Comparison of ENCODE assay signal across 1 fruit fly cellular context in genomic region chr2L:22139354-22139753, dm6.
TF ChIP-seq lines count a peak whose summit lies in the region.

No protein-coding gene starts in this region.

TF ChIP-seq in whole organism, embryonic, 481 proteins besides CTCF, POLR2A, EP300 and RAD21 (continued from another document):
- TF ChIP-seq Blimp-1 (GFP tag; optimal IDR thresholded peaks at IDR 0.05; lab: Kevin White, UChicago) (no peak), shn (GFP tag; optimal IDR thresholded peaks at IDR 0.05; lab: Kevin White, UChicago) (no peak), CG8089 (GFP tag; optimal IDR thresholded peaks at IDR 0.05; lab: Kevin White, UChicago) (no peak), lmd (GFP tag; IDR thresholded peaks at IDR 0.05; lab: Robert Waterston, UW) (no peak), yki (optimal IDR thresholded peaks at IDR 0.05; lab: Kevin White, UChicago) (no peak), sna (GFP tag; IDR thresholded peaks at IDR 0.05; lab: Robert Waterston, UW; ENCODE audit: partially characterized antibody) (no peak), CG3995 (GFP tag; optimal IDR thresholded peaks at IDR 0.05; lab: Kevin White, UChicago) (no peak), nerfin-1 (tag; optimal IDR thresholded peaks at IDR 0.05; lab: Kevin White, UChicago) (no peak), Camta (GFP tag; optimal IDR thresholded peaks at IDR 0.05; lab: Kevin White, UChicago) (no peak), kah (GFP tag; optimal IDR thresholded peaks at IDR 0.05; lab: Kevin White, UChicago) (no peak), CG11696 (GFP tag; IDR thresholded peaks at IDR 0.05; lab: Robert Waterston, UW) (no peak), CG14710 (tag; optimal IDR thresholded peaks at IDR 0.05; lab: Kevin White, UChicago) (no peak), gfzf (GFP tag; optimal IDR thresholded peaks at IDR 0.05; lab: Kevin White, UChicago) (no peak), Mrtf (GFP tag; IDR thresholded peaks at IDR 0.05; lab: Robert Waterston, UW) (no peak), gro (GFP tag; optimal IDR thresholded peaks at IDR 0.05; lab: Kevin White, UChicago) (no peak), CG42726 (GFP tag; IDR thresholded peaks at IDR 0.05; lab: Robert Waterston, UW; ENCODE audit: partially characterized antibody) (no peak), CG1602 (GFP tag; optimal IDR thresholded peaks at IDR 0.05; lab: Kevin White, UChicago) (no peak), Hsf (GFP tag; optimal IDR thresholded peaks at IDR 0.05; lab: Kevin White, UChicago) (no peak), unc-4 (GFP tag; IDR thresholded peaks at IDR 0.05; lab: Robert Waterston, UW; ENCODE audit: partially characterized antibody) (no peak), slbo (GFP tag; IDR thresholded peaks at IDR 0.05; lab: Robert Waterston, UW) (0 out of 2 replicates have a peak, but pooled peaks have one; percentile 8), hbn (GFP tag; IDR thresholded peaks at IDR 0.05; lab: Robert Waterston, UW; ENCODE audit: partially characterized antibody) (no peak), CG5953 (GFP tag; IDR thresholded peaks at IDR 0.05; lab: Robert Waterston, UW) (no peak), CrebB (tag; optimal IDR thresholded peaks at IDR 0.05; lab: Kevin White, UChicago) (no peak), usp (GFP tag; optimal IDR thresholded peaks at IDR 0.05; lab: Kevin White, UChicago) (no peak), crp (GFP tag; optimal IDR thresholded peaks at IDR 0.05; lab: Kevin White, UChicago) (no peak), CG14441 (GFP tag; IDR thresholded peaks at IDR 0.05; lab: Robert Waterston, UW) (0 out of 2 replicates have a peak, but pooled peaks have one; percentile 28), Taf1 (GFP tag; IDR thresholded peaks at IDR 0.05; lab: Robert Waterston, UW) (no peak), CG6683 (GFP tag; optimal IDR thresholded peaks at IDR 0.05; lab: Kevin White, UChicago) (no peak), sens (GFP tag; lab: Kevin White, UChicago) (peak; percentile 16), CoRest (tag; optimal IDR thresholded peaks at IDR 0.05; lab: Kevin White, UChicago) (no peak), Mes4 (GFP tag; optimal IDR thresholded peaks at IDR 0.05; lab: Kevin White, UChicago) (no peak), Pdp1 (GFP tag; optimal IDR thresholded peaks at IDR 0.05; lab: Kevin White, UChicago) (no peak), CG5245 (GFP tag; optimal IDR thresholded peaks at IDR 0.05; lab: Kevin White, UChicago) (no peak), Oli (tag; optimal IDR thresholded peaks at IDR 0.05; lab: Kevin White, UChicago) (no peak), CG4854 (GFP tag; optimal IDR thresholded peaks at IDR 0.05; lab: Kevin White, UChicago) (no peak), CG14965 (GFP tag; optimal IDR thresholded peaks at IDR 0.05; lab: Kevin White, UChicago; ENCODE audit: borderline replicate concordance) (no peak), exex (tag; optimal IDR thresholded peaks at IDR 0.05; lab: Kevin White, UChicago) (peak; percentile 48), mirr (GFP tag; optimal IDR thresholded peaks at IDR 0.05; lab: Kevin White, UChicago) (peak; percentile 61), CHES-1-like (GFP tag; optimal IDR thresholded peaks at IDR 0.05; lab: Kevin White, UChicago) (no peak), CG30431 (GFP tag; optimal IDR thresholded peaks at IDR 0.05; lab: Kevin White, UChicago) (no peak), ewg (GFP tag; optimal IDR thresholded peaks at IDR 0.05; lab: Kevin White, UChicago) (no peak), CG10462 (GFP tag; optimal IDR thresholded peaks at IDR 0.05; lab: Kevin White, UChicago) (no peak), CG11504 (tag; optimal IDR thresholded peaks at IDR 0.05; lab: Kevin White, UChicago) (peak; percentile 25), CG18476 (GFP tag; optimal IDR thresholded peaks at IDR 0.05; lab: Kevin White, UChicago) (no peak)
